Fruit fly (Drosophila melanogaster) whole organism, wandering third instar larva: Measurements from ENCODE around the gene CG34332.

ENCODE experiments used
- HLH106 ChIP-seq: fragments of 200-800 bp; optimal IDR thresholded peaks from 3 replicates; lab custom pipeline; 2019; ENCODE audit warnings: missing biosample characterization, mild to moderate bottlenecking, missing genetic modification characterization, moderate library complexity
- Hr78 ChIP-seq: fragments of >200 bp; optimal IDR thresholded peaks from 2 replicates; lab custom pipeline; 2017; ENCODE audit warnings: missing biosample characterization, missing genetic modification characterization
- Myc ChIP-seq: fragments of >200 bp; optimal IDR thresholded peaks from 2 replicates; lab custom pipeline; 2017
- N ChIP-seq: fragments of >200 bp; optimal IDR thresholded peaks from 2 replicates; lab custom pipeline; 2018; ENCODE audit warnings: missing biosample characterization, missing external identifiers, missing genetic modification characterization
- OdsH ChIP-seq: fragments of 200-800 bp; sonication (Bioruptor generic); optimal IDR thresholded peaks from 2 replicates; lab custom pipeline; 2016; ENCODE audit warnings: missing biosample characterization, mild to moderate bottlenecking, missing genetic modification characterization
- dl ChIP-seq, 2 experiments: fragments of 175-275, 200-275 bp in 1 of 2; fragments of 200-275 bp in 1 of 2; sonication (Bioruptor generic); optimal IDR thresholded peaks; lab custom pipeline; 2018; ENCODE audit warnings: mild to moderate bottlenecking in 2 of 2, missing biosample characterization in 2 of 2, missing genetic modification characterization in 2 of 2, moderate library complexity in 2 of 2; ENCODE audit not compliant: partially characterized antibody in 2 of 2, insufficient read depth in 1 of 2
- h ChIP-seq: fragments of 200-800 bp; sonication (Bioruptor generic); optimal IDR thresholded peaks from 3 replicates; lab custom pipeline; 2016; ENCODE audit warnings: missing biosample characterization, mild to moderate bottlenecking, missing genetic modification characterization
- lola ChIP-seq: fragments of >200 bp; optimal IDR thresholded peaks from 2 replicates; lab custom pipeline; 2017; ENCODE audit warnings: missing biosample characterization, missing genetic modification characterization
- pan ChIP-seq: fragments of >200 bp; optimal IDR thresholded peaks from 2 replicates; lab custom pipeline; 2017
- psq ChIP-seq: fragments of 200-800 bp; sonication (Bioruptor generic); optimal IDR thresholded peaks from 3 replicates; lab custom pipeline; 2017; ENCODE audit warnings: missing biosample characterization, mild to moderate bottlenecking, missing genetic modification characterization, moderate library complexity
- sage ChIP-seq: fragments of 200-800 bp; sonication (Bioruptor generic); optimal IDR thresholded peaks from 2 replicates; lab custom pipeline; 2016; ENCODE audit warnings: missing biosample characterization, mild to moderate bottlenecking, missing genetic modification characterization
- sv ChIP-seq: fragments of 200-800 bp; sonication (Bioruptor generic); optimal IDR thresholded peaks from 3 replicates; lab custom pipeline; 2016; ENCODE audit warnings: missing biosample characterization, missing genetic modification characterization
- tai ChIP-seq: sonication (Bioruptor generic); optimal IDR thresholded peaks from 2 replicates; lab custom pipeline; 2016; ENCODE audit warnings: missing biosample characterization, missing genetic modification characterization

dm6 chrX:20173464-20173995 is 32.7 kb downstream of the CG34332 start, which contains the start of gene AnxB10:
- TF ChIP-seq h (GFP tag; lab: Kevin White, UChicago) = peak; percentile 92
- no peak for TF ChIP-seq dl (GFP tag; optimal IDR thresholded peaks at IDR 0.05; lab: Kevin White, UChicago; ENCODE audit: insufficient read depth in 1 of 2, partially characterized antibody in 2 of 2)
- TF ChIP-seq psq (GFP tag; lab: Kevin White, UChicago) = peak; percentile 82
- TF ChIP-seq sv (GFP tag; lab: Kevin White, UChicago) = peak; percentile 15
- no peak for TF ChIP-seq lola
- no peak for TF ChIP-seq N (GFP tag; lab: Kevin White, UChicago)
- no peak for TF ChIP-seq Hr78 (GFP tag; lab: Kevin White, UChicago)
- TF ChIP-seq HLH106 (tag; lab: Kevin White, UChicago) = peak; percentile 91
- TF ChIP-seq pan = no peak
- TF ChIP-seq sage (GFP tag; lab: Kevin White, UChicago) = peak; percentile 81
- TF ChIP-seq Myc (lab: Kevin White, UChicago) = no peak
- TF ChIP-seq tai (GFP tag; lab: Kevin White, UChicago) = no peak
- peak; percentile 90 for TF ChIP-seq OdsH (GFP tag; lab: Kevin White, UChicago)
